Fruit fly (Drosophila melanogaster) whole organism, adult: ENCODE measurements around the gene CG34015.
A peak's percentile ranks its signal among the peaks of the same experiment; 100 is the strongest.

Source experiments
- CG11617 ChIP-seq: fragments of 200-800 bp; sonication (Bioruptor generic); optimal IDR thresholded peaks from 2 replicates; lab custom pipeline; 2017; ENCODE audit warnings: mild to moderate bottlenecking, missing biosample characterization, missing genetic modification reagents, missing genetic modification characterization
- CG12768 ChIP-seq: fragments of 200-800 bp; sonication (Bioruptor generic); optimal IDR thresholded peaks from 2 replicates; lab custom pipeline; 2017; ENCODE audit warnings: missing biosample characterization, missing genetic modification characterization, mild to moderate bottlenecking, moderate library complexity, missing genetic modification reagents
- CG14711 ChIP-seq: fragments of 200-800 bp; sonication (Bioruptor generic); optimal IDR thresholded peaks from 2 replicates; lab custom pipeline; 2018; ENCODE audit warnings: missing biosample characterization, mild to moderate bottlenecking, missing genetic modification characterization, moderate library complexity
- CG1620 ChIP-seq: fragments of 200-800 bp; sonication (Bioruptor generic); optimal IDR thresholded peaks from 2 replicates; lab custom pipeline; 2016; ENCODE audit warnings: missing biosample characterization, missing genetic modification characterization
- CG33017 ChIP-seq: fragments of 200-800 bp; sonication (Bioruptor generic); optimal IDR thresholded peaks from 2 replicates; lab custom pipeline; 2018; ENCODE audit warnings: missing biosample characterization, mild to moderate bottlenecking, missing genetic modification characterization, moderate library complexity
- CG5204 ChIP-seq: fragments of 200-800 bp; sonication (Bioruptor generic); optimal IDR thresholded peaks from 2 replicates; lab custom pipeline; 2016; ENCODE audit warnings: missing biosample characterization, missing genetic modification characterization
- CG7045 ChIP-seq: fragments of 200-800 bp; sonication (Bioruptor generic); optimal IDR thresholded peaks from 2 replicates; lab custom pipeline; 2017; ENCODE audit warnings: missing biosample characterization, mild to moderate bottlenecking, missing genetic modification characterization
- CG7101 ChIP-seq: fragments of 200-800 bp; sonication (Bioruptor generic); optimal IDR thresholded peaks from 2 replicates; lab custom pipeline; 2018; ENCODE audit warnings: missing biosample characterization, mild to moderate bottlenecking, missing genetic modification characterization, moderate library complexity
- Clk ChIP-seq: fragments of 200-800 bp; sonication (Bioruptor generic); optimal IDR thresholded peaks from 2 replicates; lab custom pipeline; 2017; ENCODE audit warnings: missing biosample characterization, missing genetic modification characterization
- Crg-1 ChIP-seq: fragments of 200-800 bp; sonication (Bioruptor generic); optimal IDR thresholded peaks from 2 replicates; lab custom pipeline; 2016; ENCODE audit warnings: missing biosample characterization, missing genetic modification characterization
- Hr96 ChIP-seq: fragments of 200-800 bp; sonication (Bioruptor generic); optimal IDR thresholded peaks from 2 replicates; lab custom pipeline; 2016; ENCODE audit warnings: missing biosample characterization, missing genetic modification characterization
- Mnt ChIP-seq: fragments of 200-800 bp; sonication (Bioruptor generic); optimal IDR thresholded peaks from 2 replicates; lab custom pipeline; 2016; ENCODE audit warnings: missing biosample characterization, mild to moderate bottlenecking, missing genetic modification characterization
- bab1 ChIP-seq: fragments of 200-800 bp; sonication (Bioruptor generic); optimal IDR thresholded peaks from 3 replicates; lab custom pipeline; 2019; ENCODE audit warnings: missing biosample characterization, mild to moderate bottlenecking, missing genetic modification characterization, moderate library complexity
- cic ChIP-seq: fragments of 200-800 bp; sonication (Bioruptor generic); optimal IDR thresholded peaks from 2 replicates; lab custom pipeline; 2017; ENCODE audit warnings: missing biosample characterization, mild to moderate bottlenecking, missing genetic modification characterization, moderate library complexity
- cnc ChIP-seq, 2 experiments: fragments of >200 bp; optimal IDR thresholded peaks; 2 replicates each; lab custom pipeline; 2017
- kay ChIP-seq: fragments of 200-800 bp; sonication (Bioruptor generic); peaks from one replicate; lab custom pipeline; 2016; ENCODE audit warnings: missing biosample characterization, missing genetic modification characterization, borderline replicate concordance
- ovo ChIP-seq: fragments of 200-800 bp; sonication (Bioruptor generic); optimal IDR thresholded peaks from 2 replicates; lab custom pipeline; 2016; ENCODE audit warnings: missing biosample characterization, missing genetic modification characterization
- pad ChIP-seq: fragments of 200-800 bp; sonication (Bioruptor generic); optimal IDR thresholded peaks from 3 replicates; lab custom pipeline; 2017; ENCODE audit warnings: missing biosample characterization, missing genetic modification characterization, mild to moderate bottlenecking, moderate library complexity, missing genetic modification reagents
- tj ChIP-seq: fragments of 200-800 bp; sonication (Bioruptor generic); optimal IDR thresholded peaks from 3 replicates; lab custom pipeline; 2017; ENCODE audit warnings: missing biosample characterization, mild to moderate bottlenecking, missing genetic modification characterization, moderate library complexity
- toe ChIP-seq: fragments of 200-800 bp; sonication (Bioruptor generic); optimal IDR thresholded peaks from 2 replicates; lab custom pipeline; 2016; ENCODE audit warnings: missing biosample characterization, missing genetic modification characterization

The CG34015 gene

dm6 chrX:16424296-16424695 lies 23.8 kb downstream of the CG34015 start:
- TF ChIP-seq Hr96 (GFP tag; lab: Kevin White, UChicago) (no peak), CG33017 (tag; lab: Kevin White, UChicago) (no peak), CG12768 (no peak), tj (no peak), cic (no peak), CG11617 (GFP tag; lab: Kevin White, UChicago) (no peak), ovo (GFP tag; lab: Kevin White, UChicago) (no peak), CG5204 (no peak), Clk (GFP tag; lab: Kevin White, UChicago) (no peak), CG7045 (GFP tag; lab: Kevin White, UChicago) (no peak), kay (GFP tag; lab: Kevin White, UChicago) (no peak), CG1620 (GFP tag; lab: Kevin White, UChicago) (no peak), Mnt (GFP tag; lab: Kevin White, UChicago) (no peak), pad (GFP tag; lab: Kevin White, UChicago) (no peak), toe (GFP tag; lab: Kevin White, UChicago) (no peak), cnc (optimal IDR thresholded peaks at IDR 0.05; lab: Kevin White, UChicago) (no peak), CG7101 (tag; lab: Kevin White, UChicago) (no peak), Crg-1 (no peak)

DNA sequence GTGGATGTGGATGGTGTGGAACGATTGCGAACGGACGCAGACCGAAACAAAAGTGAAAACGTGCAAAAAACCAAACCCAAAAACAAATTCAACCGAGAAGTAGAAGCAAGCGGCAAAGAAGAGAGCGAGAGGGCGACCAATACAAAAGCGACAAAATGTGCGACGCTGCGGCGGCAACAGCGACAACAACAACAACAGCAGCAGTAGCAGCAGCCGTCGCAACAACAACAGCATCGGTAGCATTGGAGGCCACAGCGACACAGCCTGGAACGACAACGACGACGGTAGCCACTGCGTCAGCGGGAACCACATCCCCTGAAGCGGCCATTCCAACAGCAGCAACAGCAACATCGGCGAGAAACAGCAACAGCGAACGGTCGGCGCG lies 25.0 kb downstream of the CG34015 start:
- TF ChIP-seq cic (peak; percentile 7), Hr96 (GFP tag; lab: Kevin White, UChicago) (peak; percentile 44), bab1 (GFP tag; lab: Kevin White, UChicago) (peak; percentile 82), tj (peak; percentile 59), Crg-1 (no peak), CG11617 (GFP tag; lab: Kevin White, UChicago) (peak; percentile 19), cnc (optimal IDR thresholded peaks at IDR 0.05; lab: Kevin White, UChicago) (no peak)

DNA sequence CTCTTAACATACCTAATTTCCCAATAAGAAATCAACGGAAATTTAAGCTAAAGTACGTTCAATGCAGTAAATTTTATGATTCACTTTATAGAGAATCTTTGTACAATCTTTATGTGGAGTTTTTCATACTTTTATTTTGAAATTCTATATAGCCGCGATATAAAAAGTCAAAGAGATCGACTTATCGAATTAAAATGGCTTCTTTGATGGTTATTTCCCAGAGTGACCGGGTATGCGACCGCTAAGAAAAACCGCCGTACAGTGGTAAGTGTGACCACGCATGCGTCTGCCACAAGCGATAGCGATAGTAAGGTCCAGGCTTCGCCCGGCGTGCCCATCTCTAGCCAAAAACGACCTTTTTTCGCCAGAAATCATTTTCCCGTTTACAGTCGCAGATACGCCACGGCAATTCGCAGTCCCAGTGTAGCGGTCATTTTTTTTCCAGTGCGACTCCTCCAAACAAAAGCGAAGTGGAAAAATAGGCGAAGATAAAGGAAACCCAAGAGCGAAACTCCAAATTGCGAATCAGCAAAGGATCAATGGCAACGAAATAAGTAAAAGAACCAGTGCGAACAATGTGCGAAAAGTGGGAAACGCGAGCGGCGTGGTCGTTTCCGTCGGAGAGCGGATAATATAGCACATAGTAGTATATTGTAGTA lies 25.5 kb downstream of the CG34015 start, which contains the start of gene hang:
TSS of gene hang (plus strand) at position 366 of the 659 bp plus-strand sequence.
- TF ChIP-seq CG7101 (tag; lab: Kevin White, UChicago), result peak; percentile 37
- TF ChIP-seq CG33017 (tag; lab: Kevin White, UChicago), result no peak
- no peak for TF ChIP-seq cnc (optimal IDR thresholded peaks at IDR 0.05; lab: Kevin White, UChicago)
- TF ChIP-seq Mnt (GFP tag; lab: Kevin White, UChicago), result peak; percentile 83
- TF ChIP-seq CG7045 (GFP tag; lab: Kevin White, UChicago), result no peak
- TF ChIP-seq Hr96 (GFP tag; lab: Kevin White, UChicago), result peak; percentile 6
- TF ChIP-seq toe (GFP tag; lab: Kevin White, UChicago), result no peak
- TF ChIP-seq CG11617 (GFP tag; lab: Kevin White, UChicago), result peak; percentile 65
- TF ChIP-seq kay (GFP tag; lab: Kevin White, UChicago), result no peak
- no peak for TF ChIP-seq CG12768
- TF ChIP-seq ovo (GFP tag; lab: Kevin White, UChicago), result peak; percentile 45
- no peak for TF ChIP-seq pad (GFP tag; lab: Kevin White, UChicago)
- no peak for TF ChIP-seq CG5204
- TF ChIP-seq Clk (GFP tag; lab: Kevin White, UChicago), result no peak
- peak; percentile 42 for TF ChIP-seq cic
- peak; percentile 20 for TF ChIP-seq bab1 (GFP tag; lab: Kevin White, UChicago)
- peak; percentile 37 for TF ChIP-seq CG1620 (GFP tag; lab: Kevin White, UChicago)
- peak; percentile 8 for TF ChIP-seq CG14711 (tag; lab: Kevin White, UChicago)
- no peak for TF ChIP-seq tj
- peak; percentile 25 for TF ChIP-seq Crg-1

- TF ChIP-seq tj (peak; percentile 18), Mnt (GFP tag; lab: Kevin White, UChicago) (peak; percentile 69), bab1 (GFP tag; lab: Kevin White, UChicago) (peak; percentile 6), pad (GFP tag; lab: Kevin White, UChicago) (peak; percentile 55), CG33017 (tag; lab: Kevin White, UChicago) (no peak)
These were observed 26.1 kb downstream of the CG34015 start, which contains the start of gene AnxB11 for dm6 chrX:16421899-16422412. Gene AnxB11 (minus strand): TSS chrX:16422265.

- TF ChIP-seq toe (GFP tag; lab: Kevin White, UChicago) (no peak), kay (GFP tag; lab: Kevin White, UChicago) (peak; percentile 56)
These were observed 27.2 kb downstream of the CG34015 start for dm6 chrX:16420878-16421277.

dm6 chrX:16420048-16420447 lies 28.1 kb downstream of the CG34015 start:
- TF ChIP-seq CG7101 (tag; lab: Kevin White, UChicago), result no peak
